Worm (Caenorhabditis elegans): ENCODE results near the gene cest-2.2.

The cest-2.2 gene

DNA sequence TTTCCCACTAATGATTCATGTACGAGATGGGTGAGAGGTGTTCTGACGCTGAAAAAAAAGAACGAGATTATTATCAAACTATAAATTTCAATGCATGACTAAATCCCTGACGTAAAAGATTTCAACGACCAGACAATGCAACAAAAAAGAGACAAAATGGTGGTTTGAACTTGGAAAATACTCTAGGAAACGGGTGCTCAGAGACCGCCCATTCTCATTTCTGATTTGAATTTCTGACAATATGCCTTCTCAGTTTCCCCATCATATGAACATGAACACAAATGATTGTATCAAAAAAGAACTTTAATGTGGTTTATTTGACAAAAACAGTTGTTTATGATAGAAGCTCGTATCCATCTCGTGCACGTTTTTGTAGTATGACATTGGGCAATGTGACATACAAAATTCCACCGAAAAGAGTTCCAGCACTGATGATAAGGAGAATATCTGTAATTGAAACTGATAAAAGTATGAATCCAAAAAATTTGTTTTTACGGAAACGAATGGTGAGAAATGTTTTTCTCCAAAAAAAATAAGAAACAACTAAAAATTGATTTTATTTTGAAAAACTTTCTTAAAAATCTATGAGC is 12.1 kb downstream of the cest-2.2 start, which contains the start of gene srd-26 (continued):
- TF ChIP-seq ceh-62 (tag; optimal IDR thresholded peaks at IDR 0.05) (no peak), lin-29 (GFP tag; IDR thresholded peaks at IDR 0.05) (no peak), zip-2 (tag; optimal IDR thresholded peaks at IDR 0.05) (no peak), rbr-2 (tag; optimal IDR thresholded peaks at IDR 0.05) (no peak), daf-8 (GFP tag; IDR thresholded peaks at IDR 0.05) (no peak)

DNA sequence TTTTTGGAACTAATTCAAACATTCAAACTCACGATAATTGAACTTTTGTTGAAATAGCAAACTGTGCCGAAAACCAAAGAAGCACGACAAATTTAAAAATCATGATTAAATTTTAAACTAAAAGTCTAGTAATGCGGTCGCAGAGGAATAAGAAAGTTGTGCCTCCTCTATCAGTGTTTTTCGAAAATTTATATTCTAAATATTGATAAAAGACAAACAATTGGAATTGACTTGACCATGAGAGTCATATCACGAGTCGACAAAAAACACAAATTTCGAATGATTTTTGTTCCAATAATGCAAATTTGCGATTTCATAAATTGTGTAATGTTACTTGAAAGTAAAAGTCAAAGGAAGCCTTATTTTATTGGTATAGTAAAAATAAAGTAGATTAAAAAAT is 14.5 kb downstream of the cest-2.2 start, which contains the start of gene cest-1.2:
Gene cest-1.2 (minus strand): TSS at position 165 of the 400 bp plus-strand sequence.
- TF ChIP-seq nhr-28 (tag; optimal IDR thresholded peaks at IDR 0.05) (peak; percentile 59), pqm-1 (tag; optimal IDR thresholded peaks at IDR 0.05) (peak; percentile 48), Y48G9A.11 (GFP tag; IDR thresholded peaks at IDR 0.05) (no peak), dmd-6 (GFP tag; IDR thresholded peaks at IDR 0.05) (0 out of 2 replicates have a peak, but pooled peaks have one; percentile 17), hlh-30 (tag; optimal IDR thresholded peaks at IDR 0.05; ENCODE audit: insufficient read depth) (peak; percentile 1), ceh-44 (GFP tag; IDR thresholded peaks at IDR 0.05) (no peak), nhr-77 (tag; optimal IDR thresholded peaks at IDR 0.05) (peak; percentile 10), dve-1 (tag; optimal IDR thresholded peaks at IDR 0.05; ENCODE audit: insufficient read depth) (peak; percentile 12), daf-16 (GFP tag; optimal IDR thresholded peaks at IDR 0.05) (no peak), daf-16 (tag; optimal IDR thresholded peaks at IDR 0.05) (peak; percentile 66), F10B5.3 (tag; optimal IDR thresholded peaks at IDR 0.05) (no peak)

DNA sequence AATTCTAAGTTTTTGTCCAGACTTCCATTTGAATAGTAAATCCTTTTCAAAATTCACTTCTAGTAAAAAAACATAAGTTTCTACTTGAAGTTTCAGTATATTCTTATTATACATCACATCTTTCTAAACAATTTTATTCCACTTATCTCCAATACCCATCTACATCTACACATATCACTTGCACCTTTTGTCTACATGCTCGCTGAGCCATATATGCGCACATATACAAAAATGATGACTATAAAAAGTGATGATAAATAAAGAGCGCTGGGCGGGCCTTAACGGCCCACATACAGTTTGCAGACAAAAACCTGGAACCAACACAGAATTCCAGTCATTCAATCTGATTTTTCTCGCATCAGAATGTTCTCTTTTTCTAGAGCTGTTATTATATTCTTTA is 18.7 kb downstream of the cest-2.2 start, which contains the start of gene AH10.2:
Gene AH10.2 (plus strand): TSS at position 301 of the 400 bp plus-strand sequence.
- TF ChIP-seq unc-62 (GFP tag; optimal IDR thresholded peaks at IDR 0.05 in 1 of 2): peak in 1 of 2 experiments; percentile 64
- no peak for TF ChIP-seq unc-62 (tag; optimal IDR thresholded peaks at IDR 0.05)
- TF ChIP-seq vab-7 (GFP tag; IDR thresholded peaks at IDR 0.05): no peak

DNA sequence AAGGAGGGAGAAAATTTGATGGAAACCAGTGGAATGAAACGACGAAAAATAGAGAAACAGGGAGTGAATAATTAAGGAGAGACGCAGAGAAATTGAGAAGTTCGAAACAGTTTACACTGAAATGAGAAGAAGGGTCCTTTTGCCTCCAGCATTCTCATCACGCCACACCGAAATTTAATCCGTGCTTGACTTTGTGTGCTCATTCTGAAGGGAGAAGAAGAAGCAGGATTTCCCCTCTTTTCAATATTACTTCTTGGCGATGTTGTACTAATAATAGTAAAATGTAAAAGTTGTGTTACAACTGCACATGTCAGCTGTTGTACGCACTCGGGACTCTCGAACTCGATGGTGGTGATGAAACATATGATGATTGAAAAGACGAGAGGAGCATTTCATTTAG is 21.5 kb downstream of the cest-2.2 start:
- TF ChIP-seq nhr-11 (tag; optimal IDR thresholded peaks at IDR 0.05) (peak; percentile 19), hlh-11 (tag; optimal IDR thresholded peaks at IDR 0.05) (peak; percentile 14), ceh-62 (tag; optimal IDR thresholded peaks at IDR 0.05) (no peak)

DNA sequence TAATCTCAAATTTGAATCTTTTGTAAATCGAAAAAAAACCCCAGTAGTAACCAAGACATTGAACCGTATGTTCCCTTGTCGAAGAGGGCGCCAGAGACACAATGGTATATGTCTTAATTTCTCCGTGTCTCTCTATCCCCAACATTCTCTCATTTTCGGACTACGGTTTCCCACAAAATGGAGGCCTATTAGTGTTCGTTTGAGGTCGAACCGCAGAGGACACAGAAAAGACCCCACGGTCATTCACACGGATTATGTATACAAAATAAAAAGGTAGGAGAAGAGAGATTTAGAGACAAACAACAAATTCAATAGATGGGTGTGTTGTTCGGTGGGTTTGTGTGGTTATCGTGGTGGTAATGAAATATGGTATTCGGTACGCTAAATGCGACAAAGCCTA is 24.2 kb downstream of the cest-2.2 start:
- TF ChIP-seq fkh-10 (GFP tag; optimal IDR thresholded peaks at IDR 0.05) (no peak), unc-62 (GFP tag; optimal IDR thresholded peaks at IDR 0.05 in 1 of 2) (peak in 1 of 2 experiments; percentile 57), unc-62 (tag; optimal IDR thresholded peaks at IDR 0.05) (no peak), lir-3 (tag; optimal IDR thresholded peaks at IDR 0.05) (no peak), nhr-28 (tag; optimal IDR thresholded peaks at IDR 0.05) (peak; percentile 2)

DNA sequence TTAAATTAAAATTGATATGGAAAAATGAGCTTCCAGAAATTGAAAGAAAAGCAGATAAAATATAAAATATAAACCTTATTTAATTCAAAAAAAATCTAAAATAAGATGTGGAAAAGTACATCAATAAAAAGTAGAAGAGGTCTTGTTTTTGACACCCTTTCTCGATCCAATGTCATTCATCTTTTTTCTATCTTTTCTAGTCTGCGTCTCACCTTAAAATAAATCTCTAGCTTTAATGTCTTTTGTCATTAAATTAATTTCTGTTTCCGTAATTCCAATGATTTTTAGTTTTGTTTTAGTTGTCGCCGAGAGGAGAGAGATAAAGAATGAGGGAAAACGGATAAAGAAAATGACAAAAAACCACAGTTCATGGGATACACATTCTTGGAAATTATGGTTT is 26.0 kb downstream of the cest-2.2 start:
- TF ChIP-seq attf-4 (tag; optimal IDR thresholded peaks at IDR 0.05) (no peak), unc-62 (GFP tag; optimal IDR thresholded peaks at IDR 0.05 in 1 of 2) (peak in 1 of 2 experiments; percentile 65), unc-62 (tag; optimal IDR thresholded peaks at IDR 0.05) (no peak), hlh-30 (tag; optimal IDR thresholded peaks at IDR 0.05; ENCODE audit: insufficient read depth) (no peak), ctbp-1 (GFP tag; IDR thresholded peaks at IDR 0.05) (no peak)

DNA sequence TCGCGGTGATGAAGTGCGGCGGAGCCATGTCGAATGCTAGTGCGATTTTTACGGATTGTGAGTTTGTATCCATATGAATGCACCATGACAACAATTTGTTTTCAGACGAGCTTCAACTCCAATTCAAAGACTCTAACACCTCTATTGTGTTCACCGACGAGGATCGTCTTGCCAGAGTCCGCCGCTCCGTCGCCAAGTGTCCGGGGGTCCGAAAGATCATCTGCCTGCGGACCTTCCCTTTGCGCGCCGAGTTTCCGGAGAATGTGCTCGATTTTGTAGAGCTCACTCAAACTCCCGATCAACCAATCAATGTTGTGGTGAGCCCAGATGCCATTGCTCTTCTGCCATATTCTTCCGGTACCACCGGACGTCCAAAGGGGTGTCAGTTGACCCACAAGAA is 28.0 kb downstream of the cest-2.2 start:
- TF ChIP-seq ces-1 (GFP tag; optimal IDR thresholded peaks at IDR 0.05) (no peak), set-16 (GFP tag; IDR thresholded peaks at IDR 0.05) (peak; percentile 67)

DNA sequence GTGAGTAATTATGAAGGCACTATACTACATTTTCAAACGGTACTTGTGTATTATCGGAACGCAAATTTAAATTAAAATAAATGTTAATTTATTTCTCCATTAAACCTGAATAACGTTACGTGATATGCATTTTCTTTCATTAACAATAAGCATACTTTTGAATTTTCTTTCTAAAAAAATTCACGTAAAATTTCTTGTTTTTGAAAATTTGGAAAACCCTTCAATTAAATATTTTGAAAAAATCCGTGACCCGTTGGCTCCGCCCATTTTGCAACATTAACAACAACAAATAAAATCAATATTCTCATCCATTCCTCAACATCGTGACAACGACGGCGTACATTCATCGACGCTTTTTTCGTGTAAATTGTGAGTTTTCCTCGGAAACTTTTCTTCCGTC is 29.0 kb downstream of the cest-2.2 start, which contains the start of gene acs-10:
Gene acs-10 (plus strand): TSS at position 301 of the 400 bp plus-strand sequence.
- TF ChIP-seq F10B5.3 (tag; optimal IDR thresholded peaks at IDR 0.05): no peak
- no peak for TF ChIP-seq gei-8 (GFP tag; optimal IDR thresholded peaks at IDR 0.05)
- no peak for TF ChIP-seq ceh-82 (tag; optimal IDR thresholded peaks at IDR 0.05)
- no peak for TF ChIP-seq ceh-28 (tag; optimal IDR thresholded peaks at IDR 0.05)
- no peak for TF ChIP-seq tag-97 (GFP tag; IDR thresholded peaks at IDR 0.05)
- no peak for TF ChIP-seq hmg-1.1 (GFP tag; IDR thresholded peaks at IDR 0.05)
- TF ChIP-seq egl-43 (GFP tag; IDR thresholded peaks at IDR 0.05): no peak
- no peak for TF ChIP-seq nhr-48 (tag; optimal IDR thresholded peaks at IDR 0.05)
- TF ChIP-seq mep-1 (tag; optimal IDR thresholded peaks at IDR 0.05): no peak
- no peak for TF ChIP-seq madf-5 (GFP tag; IDR thresholded peaks at IDR 0.05)
- TF ChIP-seq nhr-42 (GFP tag; IDR thresholded peaks at IDR 0.05): no peak
- TF ChIP-seq ceh-20 (GFP tag; IDR thresholded peaks at IDR 0.05): no peak
- TF ChIP-seq daf-12 (tag; optimal IDR thresholded peaks at IDR 0.05): no peak
- TF ChIP-seq fkh-10 (GFP tag; optimal IDR thresholded peaks at IDR 0.05): no peak
- no peak for TF ChIP-seq nhr-11 (tag; optimal IDR thresholded peaks at IDR 0.05)

All from whole organism, L4 larva.